Worm (Caenorhabditis elegans): ENCODE data around the gene R11D1.1.
A peak's percentile ranks its signal among the peaks of the same experiment; 100 is the strongest.

ce11 chrV:12696790-12697189, 7.4 kb upstream of the R11D1.1 start:
- TF ChIP-seq madf-8 (GFP tag; conservative IDR thresholded peaks at IDR 0.05), result peak; percentile 63
- TF ChIP-seq ztf-28 (GFP tag; IDR thresholded peaks at IDR 0.05), result no peak
- no peak for TF ChIP-seq unc-62 (GFP tag; optimal IDR thresholded peaks at IDR 0.05)
- TF ChIP-seq nfyb-1 (GFP tag; IDR thresholded peaks at IDR 0.05), result no peak
- no peak for TF ChIP-seq gei-17 (GFP tag; optimal IDR thresholded peaks at IDR 0.05)
- TF ChIP-seq pha-4 (tag; optimal IDR thresholded peaks at IDR 0.05), result no peak
- TF ChIP-seq Y79H2A.3 (GFP tag; conservative IDR thresholded peaks at IDR 0.05), result no peak
- no peak for TF ChIP-seq pbrm-1 (GFP tag; IDR thresholded peaks at IDR 0.05)
